Worm (Caenorhabditis elegans): ENCODE measurements around the gene F23F12.12.

F23F12.12 gene

DNA sequence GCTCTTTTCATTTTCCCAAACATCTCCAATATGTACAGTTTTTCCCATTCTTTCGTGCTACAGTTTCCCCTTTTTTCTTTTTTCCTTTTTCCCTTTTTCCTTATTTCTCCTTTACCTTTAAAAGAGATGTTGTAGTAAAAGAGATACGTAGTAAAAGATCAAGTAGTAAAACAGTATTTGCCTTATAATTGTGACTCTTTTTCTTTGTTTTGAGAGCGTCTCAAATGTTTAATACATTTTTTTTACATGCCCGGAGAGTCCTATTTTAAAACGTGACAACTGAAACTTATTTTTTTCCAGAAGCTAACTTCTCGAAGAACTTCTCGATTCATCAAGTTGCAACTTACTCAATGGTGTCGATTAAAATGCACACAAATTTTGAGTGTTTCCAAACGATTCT, at the start of gene F23F12.12:
TSS of gene F23F12.12 (plus strand) at position 301 of the 400 bp plus-strand sequence.
- TF ChIP-seq W03F9.2 (tag; optimal IDR thresholded peaks at IDR 0.05) (no peak), dao-5 (tag; optimal IDR thresholded peaks at IDR 0.05) (no peak), him-1 (tag; optimal IDR thresholded peaks at IDR 0.05) (no peak)

DNA sequence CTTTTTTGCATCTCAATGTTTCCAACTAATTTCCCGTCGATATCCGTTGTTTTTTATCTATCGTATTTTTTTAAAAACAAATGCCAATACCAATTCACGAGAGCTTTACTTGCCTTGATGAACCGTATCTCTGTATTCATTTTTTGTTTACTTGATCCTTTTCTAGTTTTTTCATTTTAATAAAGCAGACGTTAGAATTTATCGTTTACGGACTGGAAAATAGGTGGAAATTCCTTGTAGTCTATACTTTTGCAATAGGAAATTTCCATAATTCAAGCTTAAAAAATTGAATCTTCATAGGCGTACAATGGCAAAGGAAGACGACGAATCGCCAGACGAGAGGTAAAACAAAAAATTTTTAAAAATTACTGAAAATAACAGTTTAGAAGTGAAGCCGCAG, 48.1 kb upstream of the F23F12.12 start, which contains the start of gene algn-1:
TSS of gene algn-1 (plus strand) at position 301 of the 400 bp plus-strand sequence.
- TF ChIP-seq dao-5 (tag; optimal IDR thresholded peaks at IDR 0.05) (no peak), W03F9.2 (tag; optimal IDR thresholded peaks at IDR 0.05) (no peak), him-1 (tag; optimal IDR thresholded peaks at IDR 0.05) (no peak)

DNA sequence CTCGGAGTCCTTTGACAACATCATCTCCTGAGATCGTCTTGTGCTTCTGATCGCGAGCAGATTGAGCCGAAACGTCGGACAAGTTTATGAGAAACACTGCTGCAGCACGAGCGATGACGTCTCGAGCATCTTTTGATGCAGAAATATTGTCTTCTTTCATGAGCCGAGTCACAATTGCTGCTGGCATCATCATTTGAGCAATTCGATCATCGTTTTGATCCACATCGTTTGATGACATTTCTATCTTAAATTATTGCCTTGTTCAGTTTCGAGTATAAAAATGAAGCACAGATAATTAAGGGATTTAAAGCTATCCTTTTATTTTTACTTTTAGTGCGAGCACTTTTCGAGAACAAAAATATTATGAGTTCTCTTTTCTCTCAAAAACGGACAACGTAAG, 45.3 kb upstream of the F23F12.12 start, which contains the start of gene T26A5.8:
TSS of gene T26A5.8 (minus strand) at position 247 of the 400 bp plus-strand sequence.
- TF ChIP-seq him-1 (tag; optimal IDR thresholded peaks at IDR 0.05) (no peak), W03F9.2 (tag; optimal IDR thresholded peaks at IDR 0.05) (no peak), dao-5 (tag; optimal IDR thresholded peaks at IDR 0.05) (no peak)

DNA sequence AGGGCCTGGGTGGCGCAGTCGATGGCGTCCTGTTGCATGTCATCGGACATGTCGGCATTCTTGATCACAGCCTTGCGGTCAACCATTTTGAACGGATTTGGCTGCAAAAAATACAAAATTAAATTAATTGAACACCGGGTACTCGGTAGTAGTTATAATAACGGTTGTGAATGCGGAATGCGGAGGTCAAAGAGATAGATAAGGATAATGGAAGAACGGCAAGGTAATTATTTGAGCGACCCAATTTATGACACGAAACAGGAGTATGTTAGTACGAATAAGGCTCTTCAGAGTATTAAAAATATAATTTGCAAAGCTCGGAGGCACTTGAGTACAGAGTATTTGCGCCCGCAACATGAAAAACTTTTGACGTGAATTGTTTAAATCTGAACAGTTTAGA, 44.3 kb upstream of the F23F12.12 start, which contains the start of gene dlc-1:
TSS of gene dlc-1 (minus strand) at position 101 of the 400 bp plus-strand sequence.
- TF ChIP-seq W03F9.2 (tag; optimal IDR thresholded peaks at IDR 0.05) (no peak), dao-5 (tag; optimal IDR thresholded peaks at IDR 0.05) (no peak), him-1 (tag; optimal IDR thresholded peaks at IDR 0.05) (no peak)

DNA sequence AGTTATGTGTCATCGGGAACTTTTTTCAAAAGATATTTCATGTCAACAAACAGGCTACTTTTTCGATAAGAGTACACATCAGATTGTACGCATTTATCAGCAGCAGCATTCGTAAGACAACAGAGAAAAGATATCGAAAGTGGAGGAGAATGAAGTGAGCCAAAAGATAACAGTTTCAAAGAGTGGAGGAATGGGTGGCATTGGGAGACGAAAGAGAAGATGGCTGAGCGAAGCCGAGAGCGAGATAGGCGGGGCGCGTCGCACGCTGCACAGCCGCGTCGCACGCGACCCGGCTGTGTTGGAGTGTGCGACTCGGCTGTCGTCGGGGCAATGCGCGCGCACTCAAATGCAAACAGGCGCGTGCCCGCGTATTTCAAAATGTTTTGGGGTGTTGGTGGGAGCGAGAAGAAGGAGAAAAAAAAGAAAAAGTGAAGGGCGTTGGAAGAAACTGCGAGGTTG, 43.8 kb upstream of the F23F12.12 start:
- no peak for TF ChIP-seq dao-5 (tag; optimal IDR thresholded peaks at IDR 0.05)
- TF ChIP-seq W03F9.2 (tag; optimal IDR thresholded peaks at IDR 0.05), result peak; percentile 47
- peak; percentile 21 for TF ChIP-seq him-1 (tag; optimal IDR thresholded peaks at IDR 0.05)

DNA sequence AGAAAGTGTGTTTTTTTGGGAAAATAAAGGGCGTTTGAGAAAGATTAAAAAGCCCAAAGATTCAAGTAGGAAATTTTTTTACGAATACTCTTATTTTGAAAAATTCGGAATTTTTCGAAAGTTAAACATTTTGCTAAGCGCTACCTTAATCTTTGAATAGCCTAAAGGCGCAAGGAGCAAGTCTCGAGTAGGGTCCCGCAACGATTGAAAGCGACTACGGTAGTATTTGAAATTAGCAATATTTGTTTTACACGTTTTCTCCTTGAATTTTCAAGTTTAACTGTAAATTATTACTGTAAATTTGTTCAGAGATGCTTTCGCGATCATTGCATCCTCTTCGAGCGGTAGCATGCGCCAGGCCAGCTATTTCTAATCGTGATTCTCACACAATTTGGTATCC, 43.0 kb upstream of the F23F12.12 start, which contains the start of gene nduf-2.2:
TSS of gene nduf-2.2 (plus strand) at position 310 of the 400 bp plus-strand sequence.
- no peak for TF ChIP-seq dao-5 (tag; optimal IDR thresholded peaks at IDR 0.05)
- no peak for TF ChIP-seq W03F9.2 (tag; optimal IDR thresholded peaks at IDR 0.05)
- TF ChIP-seq him-1 (tag; optimal IDR thresholded peaks at IDR 0.05), result no peak

DNA sequence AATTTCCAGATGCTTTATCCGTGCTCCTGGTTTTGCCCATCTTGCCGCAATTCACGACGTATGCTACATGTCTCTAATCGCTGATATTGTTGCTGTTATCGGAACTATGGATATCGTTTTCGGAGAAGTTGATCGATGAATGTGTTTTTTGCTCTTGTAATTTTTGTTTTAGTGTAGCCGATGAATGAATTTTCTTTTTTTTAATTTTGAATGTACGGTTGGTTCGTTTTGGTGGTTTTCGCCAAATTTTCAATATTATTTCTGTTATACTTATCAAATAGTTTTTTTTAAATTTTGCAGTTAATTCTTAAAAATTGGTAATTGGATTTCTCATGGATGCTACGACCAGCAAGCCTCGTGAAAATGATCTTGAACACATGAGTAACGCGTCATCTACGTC, 40.9 kb upstream of the F23F12.12 start, which contains the start of gene T26A5.2:
TSS of gene T26A5.2 (plus strand) at position 301 of the 400 bp plus-strand sequence.
- TF ChIP-seq W03F9.2 (tag; optimal IDR thresholded peaks at IDR 0.05) (no peak), dao-5 (tag; optimal IDR thresholded peaks at IDR 0.05) (no peak), him-1 (tag; optimal IDR thresholded peaks at IDR 0.05) (no peak)

DNA sequence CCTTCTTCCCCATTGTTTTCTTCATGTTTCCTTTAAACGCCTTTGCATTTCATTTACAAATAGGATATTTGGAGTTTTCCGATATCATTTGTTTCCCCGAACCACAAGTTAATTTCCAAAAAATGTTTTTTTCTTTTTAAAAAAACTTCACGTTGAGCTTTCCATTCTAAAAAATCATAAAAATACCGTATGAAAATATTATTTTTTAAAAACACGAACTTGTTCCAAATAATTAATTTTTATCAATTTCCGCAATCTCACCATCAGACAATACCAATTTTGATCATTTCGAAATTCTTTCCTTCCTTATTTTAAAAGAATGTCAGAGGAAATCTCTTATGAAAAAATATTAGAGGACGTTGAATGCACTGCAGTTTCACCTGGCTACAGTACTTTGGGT, 36.5 kb upstream of the F23F12.12 start, which contains the start of gene wht-6:
TSS of gene wht-6 (plus strand) at position 301 of the 400 bp plus-strand sequence.
- TF ChIP-seq W03F9.2 (tag; optimal IDR thresholded peaks at IDR 0.05) (no peak), him-1 (tag; optimal IDR thresholded peaks at IDR 0.05) (no peak), dao-5 (tag; optimal IDR thresholded peaks at IDR 0.05) (no peak)

DNA sequence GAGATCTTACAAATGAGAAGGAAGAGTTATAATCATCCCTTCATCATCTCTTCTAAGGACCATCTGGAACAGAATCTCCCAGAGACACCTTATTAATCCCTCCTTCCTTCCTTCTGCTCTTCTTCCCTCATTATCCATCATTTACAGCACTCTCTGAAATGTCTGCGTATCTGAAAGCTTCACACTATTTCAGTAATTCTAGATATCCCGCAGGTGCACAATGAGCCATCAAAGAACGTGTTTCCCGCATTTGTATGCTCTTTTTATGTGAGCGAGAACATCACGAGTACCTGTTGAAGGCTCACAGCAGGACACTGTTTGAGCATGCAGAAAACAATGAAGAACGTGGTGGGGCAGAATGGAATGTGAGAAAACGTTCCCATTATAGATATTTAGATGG, 31.6 kb upstream of the F23F12.12 start:
- TF ChIP-seq dao-5 (tag; optimal IDR thresholded peaks at IDR 0.05), result no peak
- no peak for TF ChIP-seq him-1 (tag; optimal IDR thresholded peaks at IDR 0.05)
- no peak for TF ChIP-seq W03F9.2 (tag; optimal IDR thresholded peaks at IDR 0.05)

DNA sequence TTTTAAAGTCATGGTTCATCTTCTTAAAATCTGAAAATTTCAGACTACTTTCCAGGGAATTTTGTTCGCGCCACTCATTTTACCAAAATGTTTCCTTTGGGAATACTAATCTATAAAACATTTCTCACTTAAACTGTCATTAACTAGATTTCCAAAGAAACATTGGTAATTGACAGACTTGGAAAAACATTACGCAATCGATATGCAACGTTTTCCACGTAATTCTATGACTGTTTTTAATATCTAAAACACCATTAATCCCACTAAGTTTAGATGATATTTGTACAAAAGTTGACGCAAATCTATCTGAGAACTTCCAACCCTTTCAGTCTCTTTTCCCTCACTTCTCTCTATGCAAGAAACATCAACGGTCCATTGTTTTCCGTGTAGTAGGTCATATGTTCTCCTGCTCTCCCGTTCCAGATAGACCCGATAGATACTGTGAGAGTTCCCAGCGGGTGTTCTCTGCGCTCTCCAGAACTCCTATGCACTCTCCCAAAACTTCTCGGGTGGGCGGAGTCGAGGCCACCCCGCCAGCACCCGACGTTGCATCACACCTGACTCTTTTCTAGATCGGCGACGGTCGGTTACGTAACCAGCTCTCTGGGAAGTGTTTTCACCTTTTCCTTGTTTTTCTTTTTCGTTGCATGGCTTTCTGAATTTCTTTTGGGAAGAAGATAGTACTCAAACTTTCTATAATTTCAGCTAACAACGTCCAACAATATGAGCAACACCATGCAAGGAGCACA, 29.5 kb upstream of the F23F12.12 start, which contains the start of gene zip-8:
TSS of gene zip-8 (plus strand) at position 700 of the 749 bp plus-strand sequence.
- TF ChIP-seq him-1 (tag; optimal IDR thresholded peaks at IDR 0.05), result no peak
- no peak for TF ChIP-seq dao-5 (tag; optimal IDR thresholded peaks at IDR 0.05)
- TF ChIP-seq W03F9.2 (tag; optimal IDR thresholded peaks at IDR 0.05), result no peak

DNA sequence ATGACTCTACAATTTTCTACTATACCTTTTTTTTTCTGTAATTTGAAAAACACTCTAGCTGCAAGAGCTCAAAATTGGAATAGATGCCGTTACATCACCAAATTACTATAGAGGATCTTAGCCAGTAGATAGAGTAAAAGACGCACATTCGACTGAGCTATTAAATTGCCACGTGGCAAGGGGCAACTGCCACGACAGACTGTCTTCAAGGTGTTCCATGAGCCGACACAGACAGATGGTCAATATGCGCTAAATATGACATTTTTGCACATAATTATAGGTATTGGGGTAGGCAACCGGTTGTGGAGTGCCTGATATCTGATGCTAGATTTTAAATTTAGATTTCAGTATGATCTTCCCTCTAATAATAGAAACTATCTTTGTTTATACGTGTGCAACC, 28.5 kb upstream of the F23F12.12 start:
- TF ChIP-seq him-1 (tag; optimal IDR thresholded peaks at IDR 0.05), result no peak

DNA sequence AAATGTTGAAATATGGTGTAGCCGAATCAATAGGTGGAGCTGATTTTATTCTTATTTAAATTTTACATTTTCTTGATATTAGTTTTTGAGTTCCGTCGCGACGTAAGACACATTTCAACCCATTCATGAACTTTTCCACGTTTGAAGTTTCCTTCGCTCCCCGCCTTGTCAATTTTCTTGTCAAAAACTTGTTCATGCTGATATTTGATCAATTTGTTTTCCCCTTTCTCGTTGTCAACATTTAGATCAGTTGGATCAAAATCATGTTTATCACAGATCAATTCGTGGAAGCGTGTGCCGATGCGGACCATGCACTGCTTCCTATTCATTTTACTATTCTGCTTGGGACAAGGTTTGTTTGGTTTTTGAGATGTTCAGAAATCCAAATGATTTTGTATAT, 25.0 kb upstream of the F23F12.12 start, which contains the start of gene chtb-2:
TSS of gene chtb-2 (plus strand) at position 301 of the 400 bp plus-strand sequence.
- no peak for TF ChIP-seq him-1 (tag; optimal IDR thresholded peaks at IDR 0.05)
- no peak for TF ChIP-seq W03F9.2 (tag; optimal IDR thresholded peaks at IDR 0.05)
- TF ChIP-seq dao-5 (tag; optimal IDR thresholded peaks at IDR 0.05), result no peak

DNA sequence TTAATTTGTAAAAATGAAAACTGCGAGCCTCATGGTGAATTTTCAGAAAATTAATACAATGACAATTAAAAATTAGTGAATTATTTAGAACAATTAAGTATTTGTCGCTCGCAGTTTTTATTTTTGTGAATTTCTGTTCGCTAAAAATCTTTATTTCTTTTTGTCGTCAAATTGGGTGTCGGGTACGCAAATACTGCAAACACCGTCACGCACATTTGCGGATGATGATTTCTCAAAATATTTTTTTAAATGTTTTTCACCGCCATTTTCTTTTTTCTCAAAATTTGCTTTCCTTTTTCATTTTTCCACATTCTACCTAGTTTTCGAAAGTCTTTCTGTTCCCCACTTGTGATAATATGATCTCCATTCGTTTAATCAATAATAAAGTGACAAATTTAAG, 19.0 kb upstream of the F23F12.12 start:
- TF ChIP-seq him-1 (tag; optimal IDR thresholded peaks at IDR 0.05) (no peak), dao-5 (tag; optimal IDR thresholded peaks at IDR 0.05) (no peak), W03F9.2 (tag; optimal IDR thresholded peaks at IDR 0.05) (peak; percentile 64)

DNA sequence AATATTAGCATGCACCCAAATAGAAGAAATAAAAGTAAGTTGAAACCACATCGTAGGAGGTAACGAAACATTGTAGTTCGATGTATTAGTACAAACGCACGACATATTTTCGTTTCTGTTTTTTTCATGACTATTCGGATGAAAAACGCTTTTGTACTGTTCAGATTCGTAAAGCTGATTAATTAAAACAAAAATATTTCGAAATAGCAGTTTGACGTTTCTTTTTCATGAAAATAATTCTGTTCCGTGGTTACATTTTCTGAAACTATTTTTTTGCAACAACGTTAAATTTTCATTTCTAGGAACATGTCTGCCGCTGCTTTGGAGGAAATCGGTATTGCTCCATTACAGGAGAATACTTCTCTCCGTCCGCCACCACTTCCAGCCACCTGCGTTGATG, 18.4 kb upstream of the F23F12.12 start, which contains the start of gene rpt-3:
TSS of gene rpt-3 (plus strand) at position 301 of the 400 bp plus-strand sequence.
- TF ChIP-seq dao-5 (tag; optimal IDR thresholded peaks at IDR 0.05), result no peak
- TF ChIP-seq W03F9.2 (tag; optimal IDR thresholded peaks at IDR 0.05), result no peak
- no peak for TF ChIP-seq him-1 (tag; optimal IDR thresholded peaks at IDR 0.05)
